Fruit fly (Drosophila melanogaster) whole organism, embryonic: ENCODE measurements around the gene CG32147.
A peak's percentile ranks its signal among the peaks of the same experiment; 100 is the strongest.

Source experiments
- Atf-2 ChIP-seq: fragments of 200-800 bp; sonication (Bioruptor generic); optimal IDR thresholded peaks from 2 replicates; lab custom pipeline; 2016; ENCODE audit warnings: missing biosample characterization, missing genetic modification characterization
- BtbVII ChIP-seq: fragments of 200-800 bp; sonication (Bioruptor generic); optimal IDR thresholded peaks from 3 replicates; lab custom pipeline; 2017; ENCODE audit warnings: missing biosample characterization, mild to moderate bottlenecking, missing genetic modification characterization
- C15 ChIP-seq: fragments of 200-800 bp; sonication (Bioruptor generic); IDR thresholded peaks from 3 replicates; pipeline ENCODE4 v1.3.6; 2022; ENCODE audit warnings: missing biosample characterization, missing genetic modification characterization
- CG10366 ChIP-seq: fragments of 200-800 bp; sonication (Bioruptor generic); IDR thresholded peaks from 2 replicates; pipeline ENCODE4 v1.3.6; 2022; ENCODE audit warnings: missing biosample characterization, missing genetic modification characterization
- CG10431 ChIP-seq: fragments of 200-800 bp; sonication (Bioruptor generic); optimal IDR thresholded peaks from 3 replicates; lab custom pipeline; 2018; ENCODE audit warnings: missing biosample characterization, mild to moderate bottlenecking, missing genetic modification characterization
- CG10654 ChIP-seq: fragments of 200-800 bp; sonication (Bioruptor generic); optimal IDR thresholded peaks from 2 replicates; lab custom pipeline; 2016; ENCODE audit warnings: missing biosample characterization, missing genetic modification characterization
- CG10979 ChIP-seq: fragments of 200-800 bp; sonication (Bioruptor generic); optimal IDR thresholded peaks from 2 replicates; lab custom pipeline; 2018; ENCODE audit warnings: missing biosample characterization, mild to moderate bottlenecking, missing genetic modification characterization, moderate library complexity
- CG11093 ChIP-seq: fragments of 200-800 bp; sonication (Bioruptor generic); IDR thresholded peaks from 3 replicates; pipeline ENCODE4 v1.3.6; 2022; ENCODE audit warnings: missing biosample characterization, missing genetic modification characterization
- CG11456 ChIP-seq: fragments of 200-800 bp; sonication (Bioruptor generic); IDR thresholded peaks from 3 replicates; pipeline ENCODE4 v1.3.6; 2022; ENCODE audit warnings: missing biosample characterization, missing genetic modification characterization
- CG11504 ChIP-seq: fragments of 200-800 bp; sonication (Bioruptor generic); optimal IDR thresholded peaks from 3 replicates; lab custom pipeline; 2019; ENCODE audit warnings: missing biosample characterization, mild to moderate bottlenecking, missing genetic modification characterization, moderate library complexity
- CG11696 ChIP-seq: fragments of 200-800 bp; sonication (Bioruptor generic); IDR thresholded peaks from 2 replicates; pipeline ENCODE4 v1.3.6; 2022; ENCODE audit warnings: missing biosample characterization, missing genetic modification characterization
- CG11723 ChIP-seq: fragments of 200-800 bp; sonication (Bioruptor generic); optimal IDR thresholded peaks from 2 replicates; lab custom pipeline; 2017; ENCODE audit warnings: missing biosample characterization, mild to moderate bottlenecking, missing genetic modification characterization
- CG16813 ChIP-seq: fragments of 200-800 bp; sonication (Bioruptor generic); IDR thresholded peaks from 3 replicates; pipeline ENCODE4 v1.3.6; 2022; ENCODE audit warnings: missing biosample characterization, missing genetic modification characterization; ENCODE audit not compliant: partially characterized antibody
- CG16815 ChIP-seq: fragments of 200-800 bp; sonication (Bioruptor generic); optimal IDR thresholded peaks from 3 replicates; lab custom pipeline; 2017; ENCODE audit warnings: missing biosample characterization, mild to moderate bottlenecking, missing genetic modification characterization
- CG17568 ChIP-seq: fragments of 200-800 bp; sonication (Bioruptor generic); optimal IDR thresholded peaks from 2 replicates; lab custom pipeline; 2018; ENCODE audit warnings: missing biosample characterization, mild to moderate bottlenecking, missing genetic modification characterization, moderate library complexity
- CG17829 ChIP-seq: fragments of 200-800 bp; optimal IDR thresholded peaks from 2 replicates; lab custom pipeline; 2019; ENCODE audit warnings: missing biosample characterization, mild to moderate bottlenecking, missing genetic modification characterization, moderate library complexity
- CG30020 ChIP-seq: fragments of 200-800 bp; optimal IDR thresholded peaks from 2 replicates; lab custom pipeline; 2019; ENCODE audit warnings: missing biosample characterization, mild to moderate bottlenecking, missing genetic modification characterization, moderate library complexity
- CG3065 ChIP-seq: fragments of 200-800 bp; sonication (Bioruptor generic); optimal IDR thresholded peaks from 2 replicates; lab custom pipeline; 2016; ENCODE audit warnings: missing biosample characterization, missing genetic modification characterization
- CG31441 ChIP-seq: fragments of 200-800 bp; sonication (Bioruptor generic); IDR thresholded peaks from 2 replicates; pipeline ENCODE4 v1.3.6; 2022; ENCODE audit warnings: missing biosample characterization, missing genetic modification characterization
- CG3995 ChIP-seq: fragments of 200-800 bp; sonication (Bioruptor generic); optimal IDR thresholded peaks from 3 replicates; lab custom pipeline; 2016; ENCODE audit warnings: missing biosample characterization, missing genetic modification characterization
- CG6254 ChIP-seq: fragments of 200-800 bp; sonication (Bioruptor generic); optimal IDR thresholded peaks from 3 replicates; lab custom pipeline; 2017; ENCODE audit warnings: mild to moderate bottlenecking, missing biosample characterization, missing genetic modification reagents, missing genetic modification characterization
- CG6689 ChIP-seq: fragments of 200-800 bp; sonication (Bioruptor generic); IDR thresholded peaks from 2 replicates; pipeline ENCODE4 v1.3.6; 2022; ENCODE audit warnings: missing biosample characterization, missing genetic modification characterization
- CG7357 ChIP-seq: fragments of 200-800 bp; sonication (Bioruptor generic); IDR thresholded peaks from 3 replicates; pipeline ENCODE4 v1.3.6; 2022; ENCODE audit warnings: missing biosample characterization, missing genetic modification characterization
- CG7556 ChIP-seq: fragments of 200-800 bp; sonication (Bioruptor generic); optimal IDR thresholded peaks from 2 replicates; lab custom pipeline; 2017; ENCODE audit warnings: missing biosample characterization, mild to moderate bottlenecking, missing genetic modification characterization
- CG8089 ChIP-seq: fragments of 200-800 bp; sonication (Bioruptor generic); optimal IDR thresholded peaks from 3 replicates; lab custom pipeline; 2016; ENCODE audit warnings: missing biosample characterization, missing genetic modification characterization
- CG8359 ChIP-seq: fragments of 200-800 bp; sonication (Bioruptor generic); optimal IDR thresholded peaks from 2 replicates; lab custom pipeline; 2017; ENCODE audit warnings: missing biosample characterization, mild to moderate bottlenecking, missing genetic modification characterization, borderline replicate concordance
- Drgx ChIP-seq: fragments of 200-800 bp; sonication (Bioruptor generic); IDR thresholded peaks from 2 replicates; pipeline ENCODE4 v1.3.6; 2022; ENCODE audit warnings: missing biosample characterization, missing genetic modification characterization
- Ets97D ChIP-seq: fragments of 200-800 bp; sonication (Bioruptor generic); optimal IDR thresholded peaks from 3 replicates; lab custom pipeline; 2016; ENCODE audit warnings: missing biosample characterization, missing genetic modification characterization
- H15 ChIP-seq: fragments of 200-800 bp; sonication (Bioruptor generic); IDR thresholded peaks from 3 replicates; pipeline ENCODE4 v1.3.6; 2022; ENCODE audit warnings: missing biosample characterization, missing genetic modification characterization
- MTF-1 ChIP-seq: fragments of 200-800 bp; sonication (Bioruptor generic); optimal IDR thresholded peaks from 2 replicates; lab custom pipeline; 2018; ENCODE audit warnings: missing biosample characterization, mild to moderate bottlenecking, missing genetic modification characterization, borderline replicate concordance
- Mad ChIP-seq: fragments of 200-800 bp; sonication (Bioruptor generic); optimal IDR thresholded peaks from 2 replicates; lab custom pipeline; 2016; ENCODE audit warnings: missing biosample characterization, missing genetic modification characterization
- NK7.1 ChIP-seq: fragments of 200-800 bp; sonication (Bioruptor generic); optimal IDR thresholded peaks from 3 replicates; lab custom pipeline; 2016; ENCODE audit warnings: missing biosample characterization, missing genetic modification characterization
- Pdp1 ChIP-seq, 2 experiments: fragments of 200-800 bp; sonication (Bioruptor generic); optimal IDR thresholded peaks; 3 replicates each; lab custom pipeline; 2016; ENCODE audit warnings: missing biosample characterization in 2 of 2, missing genetic modification characterization in 2 of 2, mild to moderate bottlenecking in 1 of 2, moderate library complexity in 1 of 2
- Ptx1 ChIP-seq: fragments of 200-800 bp; sonication (Bioruptor generic); IDR thresholded peaks from 2 replicates; pipeline ENCODE4 v1.3.6; 2022; ENCODE audit warnings: missing biosample characterization, missing genetic modification characterization
- Rx ChIP-seq: fragments of 200-800 bp; sonication (Bioruptor generic); IDR thresholded peaks from 2 replicates; pipeline ENCODE4 v1.3.6; 2022; ENCODE audit warnings: missing biosample characterization, missing genetic modification characterization
- Usf ChIP-seq: fragments of 200-800 bp; sonication (Bioruptor generic); optimal IDR thresholded peaks from 2 replicates; lab custom pipeline; 2017; ENCODE audit warnings: missing genotype, missing biosample characterization, missing genetic modification characterization
- dm ChIP-seq: fragments of 200-800 bp; sonication (Bioruptor generic); optimal IDR thresholded peaks from 3 replicates; lab custom pipeline; 2016; ENCODE audit warnings: missing biosample characterization, missing genetic modification characterization
- dmrt11E ChIP-seq: fragments of 200-800 bp; sonication (Bioruptor generic); optimal IDR thresholded peaks from 3 replicates; lab custom pipeline; 2018; ENCODE audit warnings: missing biosample characterization, mild to moderate bottlenecking, missing genetic modification characterization, moderate library complexity
- gsb ChIP-seq: fragments of 200-800 bp; sonication (Bioruptor generic); IDR thresholded peaks from 2 replicates; pipeline ENCODE4 v1.3.6; 2022; ENCODE audit warnings: missing biosample characterization, missing genetic modification characterization
- h ChIP-seq: fragments of >200 bp; optimal IDR thresholded peaks from 2 replicates; lab custom pipeline; 2017
- mirr ChIP-seq: fragments of 200-800 bp; sonication (Bioruptor generic); optimal IDR thresholded peaks from 3 replicates; lab custom pipeline; 2018; ENCODE audit warnings: missing biosample characterization, mild to moderate bottlenecking, missing genetic modification characterization
- nerfin-2 ChIP-seq: fragments of 200-800 bp; sonication (Bioruptor generic); IDR thresholded peaks from 2 replicates; pipeline ENCODE4 v1.3.6; 2022; ENCODE audit warnings: missing biosample characterization, missing genetic modification characterization; ENCODE audit not compliant: partially characterized antibody
- ro ChIP-seq: fragments of 200-800 bp; sonication (Bioruptor generic); IDR thresholded peaks from 2 replicates; pipeline ENCODE4 v1.3.6; 2022; ENCODE audit warnings: missing biosample characterization, missing genetic modification characterization
- sc ChIP-seq, 3 experiments: fragments of >200 bp in 2 of 3; fragments of 200-800 bp in 1 of 3; sonication (Bioruptor generic) in 1 of 3; optimal IDR thresholded peaks; 2 replicates in 2 of 3; 3 replicates in 1 of 3; lab custom pipeline; 2017; ENCODE audit warnings: mild to moderate bottlenecking in 1 of 3, missing biosample characterization in 1 of 3, missing genetic modification characterization in 1 of 3, missing genetic modification reagents in 1 of 3
- seq ChIP-seq: fragments of 200-800 bp; sonication (Bioruptor generic); IDR thresholded peaks from 2 replicates; pipeline ENCODE4 v1.3.6; 2022; ENCODE audit warnings: missing biosample characterization, missing genetic modification characterization
- slbo ChIP-seq: fragments of 200-800 bp; sonication (Bioruptor generic); IDR thresholded peaks from 2 replicates; pipeline ENCODE4 v1.3.6; 2022; ENCODE audit warnings: missing biosample characterization, missing genetic modification characterization
- sqz ChIP-seq: fragments of 200-800 bp; sonication (Bioruptor generic); optimal IDR thresholded peaks from 3 replicates; lab custom pipeline; 2018; ENCODE audit warnings: missing biosample characterization, mild to moderate bottlenecking, missing genetic modification characterization
- stc ChIP-seq: fragments of 200-800 bp; sonication (Bioruptor generic); IDR thresholded peaks from 2 replicates; pipeline ENCODE4 v1.3.6; 2022; ENCODE audit warnings: missing biosample characterization, missing genetic modification characterization
- trem ChIP-seq: fragments of 200-800 bp; optimal IDR thresholded peaks from 3 replicates; lab custom pipeline; 2019; ENCODE audit warnings: missing biosample characterization, mild to moderate bottlenecking, missing genetic modification characterization, moderate library complexity
- yki ChIP-seq: fragments of >200 bp; optimal IDR thresholded peaks from 3 replicates; lab custom pipeline; 2018

Gene CG32147

dm6 chr3L:15104849-15105555 lies 38.9 kb downstream of the CG32147 start (continued):
- TF ChIP-seq CG31441 (peak; percentile 55), CG3995 (GFP tag; lab: Kevin White, UChicago) (no peak), CG8089 (GFP tag; lab: Kevin White, UChicago) (peak; percentile 8), seq (no peak), BtbVII (GFP tag; lab: Kevin White, UChicago) (peak; percentile 27), MTF-1 (GFP tag; lab: Kevin White, UChicago) (no peak), Pdp1 (GFP tag; optimal IDR thresholded peaks at IDR 0.05; lab: Kevin White, UChicago) (peak; percentile 37 to 67), H15 (GFP tag; lab: Robert Waterston, UW) (0 out of 3 replicates have a peak, but pooled peaks have one; percentile 16), ro (GFP tag; lab: Robert Waterston, UW) (no peak; the same call in 1 of the 2 replicates), CG11093 (GFP tag; lab: Robert Waterston, UW) (peak; percentile 65; the same call in 1 of the 3 replicates), CG10654 (peak; percentile 9), Ets97D (GFP tag; lab: Kevin White, UChicago) (peak; percentile 2), dm (GFP tag; lab: Kevin White, UChicago) (no peak), NK7.1 (GFP tag; lab: Kevin White, UChicago) (peak; percentile 60), trem (tag; lab: Kevin White, UChicago) (no peak), Usf (GFP tag; lab: Kevin White, UChicago) (no peak), h (lab: Kevin White, UChicago) (no peak), CG16815 (GFP tag; lab: Kevin White, UChicago) (peak; percentile 13), stc (GFP tag; lab: Robert Waterston, UW) (peak; percentile 60), CG11723 (GFP tag; lab: Kevin White, UChicago) (peak; percentile 24), Rx (0 out of 2 replicates have a peak, but pooled peaks have one; percentile 44), CG16813 (GFP tag; lab: Robert Waterston, UW) (no peak), Atf-2 (GFP tag; lab: Kevin White, UChicago) (peak; percentile 50), nerfin-2 (GFP tag; lab: Robert Waterston, UW) (no peak), CG10431 (GFP tag; lab: Kevin White, UChicago) (no peak), CG17568 (GFP tag; lab: Kevin White, UChicago) (peak; percentile 29), CG10979 (tag; lab: Kevin White, UChicago) (peak; percentile 27), Mad (GFP tag; lab: Kevin White, UChicago) (peak; percentile 42), CG6254 (no peak), CG11456 (GFP tag; lab: Robert Waterston, UW) (no peak; the same call in 2 of the 3 replicates), Drgx (GFP tag; lab: Robert Waterston, UW) (peak; percentile 86), CG6689 (GFP tag; lab: Robert Waterston, UW) (peak; percentile 53), sc (optimal IDR thresholded peaks at IDR 0.05; lab: Kevin White, UChicago) (no peak), sc (GFP tag; optimal IDR thresholded peaks at IDR 0.05; lab: Kevin White, UChicago) (no peak), CG11696 (GFP tag; lab: Robert Waterston, UW) (no peak), CG3065 (GFP tag; lab: Kevin White, UChicago) (no peak), slbo (GFP tag; lab: Robert Waterston, UW) (peak; percentile 60), CG8359 (GFP tag; lab: Kevin White, UChicago) (no peak), CG10366 (GFP tag; lab: Robert Waterston, UW) (peak; percentile 47; the same call in 1 of the 2 replicates), mirr (GFP tag; lab: Kevin White, UChicago) (no peak), CG17829 (tag; lab: Kevin White, UChicago) (peak; percentile 53), CG11504 (tag; lab: Kevin White, UChicago) (peak; percentile 72), C15 (GFP tag; lab: Robert Waterston, UW) (no peak), CG30020 (tag; lab: Kevin White, UChicago) (no peak), CG7357 (GFP tag; lab: Robert Waterston, UW) (peak; percentile 14; the same call in 1 of the 3 replicates), gsb (GFP tag; lab: Robert Waterston, UW) (no peak), dmrt11E (tag; lab: Kevin White, UChicago) (no peak), sqz (GFP tag; lab: Kevin White, UChicago) (peak; percentile 86), CG7556 (GFP tag; lab: Kevin White, UChicago) (peak; percentile 81), yki (lab: Kevin White, UChicago) (no peak), Ptx1 (GFP tag; lab: Robert Waterston, UW) (peak; percentile 79)
